In the genomic region with DNA sequence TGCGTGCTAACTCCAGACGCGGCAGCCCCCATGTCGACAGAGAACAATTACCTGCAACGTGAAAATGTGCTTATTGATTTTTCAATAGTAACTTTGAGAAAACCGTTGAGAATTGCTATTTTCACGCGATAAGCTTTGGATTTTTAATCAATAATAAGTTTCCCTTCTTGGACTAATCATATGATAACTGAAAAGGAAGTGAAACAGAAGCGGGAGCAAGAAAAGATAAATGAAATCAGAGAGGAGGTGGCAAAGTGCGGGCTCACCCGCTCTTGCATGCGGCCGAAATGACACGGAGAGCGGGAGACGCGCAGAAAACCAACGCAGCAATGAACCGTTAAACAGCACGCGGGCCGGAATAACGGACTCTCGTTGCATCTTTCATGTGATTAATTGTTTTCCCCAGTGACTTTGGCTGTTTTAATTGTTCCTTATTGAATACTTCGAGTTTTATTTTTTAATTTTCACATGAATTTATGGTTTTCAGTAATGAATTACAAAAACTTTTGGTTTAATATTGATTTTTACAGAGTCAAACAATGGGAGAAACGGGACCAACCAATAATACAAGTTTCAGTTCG, we compare ENCODE assay signal across 1 worm cellular context.
TF ChIP-seq lines count a peak whose summit lies in the region.

A gene (minus strand): TSS at position 51 of the 581 bp plus-strand sequence.
A gene (plus strand): TSS at position 531 of the 581 bp plus-strand sequence.

TF ChIP-seq in whole organism, L1 larva, 84 proteins besides CTCF, POLR2A, EP300 and RAD21 (continued from another document):
- TF ChIP-seq lir-3 (tag; optimal IDR thresholded peaks at IDR 0.05; lab: Kevin White, UChicago; ENCODE audit: poor library complexity), result no peak
- TF ChIP-seq mef-2 (tag; optimal IDR thresholded peaks at IDR 0.05; lab: Kevin White, UChicago), result peak; percentile 3
- 0 out of 2 replicates have a peak, but pooled peaks have one; percentile 31 for TF ChIP-seq nhr-19 (GFP tag; conservative IDR thresholded peaks at IDR 0.05; lab: Robert Waterston, UW)
- no peak for TF ChIP-seq nhr-76 (tag; optimal IDR thresholded peaks at IDR 0.05; lab: Kevin White, UChicago)
- no peak for TF ChIP-seq hpl-2 (GFP tag; optimal IDR thresholded peaks at IDR 0.05; lab: Kevin White, UChicago)
- no peak for TF ChIP-seq ceh-63 (GFP tag; optimal IDR thresholded peaks at IDR 0.05; lab: Kevin White, UChicago)
- TF ChIP-seq grh-1 (GFP tag; IDR thresholded peaks at IDR 0.05; lab: Robert Waterston, UW), result no peak
- peak; percentile 16 for TF ChIP-seq tbx-2 (tag; optimal IDR thresholded peaks at IDR 0.05; lab: Kevin White, UChicago)
- no peak for TF ChIP-seq nhr-11 (tag; optimal IDR thresholded peaks at IDR 0.05; lab: Kevin White, UChicago)
- TF ChIP-seq aha-1 (tag; optimal IDR thresholded peaks at IDR 0.05; lab: Kevin White, UChicago), result no peak
- TF ChIP-seq egl-27 (tag; optimal IDR thresholded peaks at IDR 0.05; lab: Kevin White, UChicago), result no peak
- TF ChIP-seq ceh-8 (GFP tag; optimal IDR thresholded peaks at IDR 0.05; lab: Kevin White, UChicago), result no peak
- no peak for TF ChIP-seq jun-1 (tag; optimal IDR thresholded peaks at IDR 0.05; lab: Kevin White, UChicago)
- no peak for TF ChIP-seq zip-4 (GFP tag; optimal IDR thresholded peaks at IDR 0.05; lab: Kevin White, UChicago)
- TF ChIP-seq lin-13 (GFP tag; optimal IDR thresholded peaks at IDR 0.05; lab: Kevin White, UChicago), result no peak
- TF ChIP-seq xbp-1 (tag; optimal IDR thresholded peaks at IDR 0.05; lab: Kevin White, UChicago), result peak; percentile 41
- TF ChIP-seq nhr-71 (tag; optimal IDR thresholded peaks at IDR 0.05; lab: Kevin White, UChicago), result peak; percentile 55
- TF ChIP-seq mep-1 (tag; optimal IDR thresholded peaks at IDR 0.05; lab: Kevin White, UChicago), result no peak
- no peak for TF ChIP-seq fkh-10 (GFP tag; optimal IDR thresholded peaks at IDR 0.05; lab: Kevin White, UChicago)
- TF ChIP-seq nhr-237 (tag; optimal IDR thresholded peaks at IDR 0.05; lab: Kevin White, UChicago), result no peak
- peak; percentile 34 for TF ChIP-seq skn-1 (tag; optimal IDR thresholded peaks at IDR 0.05; lab: Kevin White, UChicago)
- TF ChIP-seq ztf-11 (tag; optimal IDR thresholded peaks at IDR 0.05; lab: Kevin White, UChicago), result no peak
- TF ChIP-seq lsy-2 (tag; optimal IDR thresholded peaks at IDR 0.05; lab: Kevin White, UChicago), result peak in 1 of 2 experiments; percentile 9
- TF ChIP-seq fos-1 (tag; optimal IDR thresholded peaks at IDR 0.05; lab: Kevin White, UChicago), result peak; percentile 30
- TF ChIP-seq nhr-77 (tag; optimal IDR thresholded peaks at IDR 0.05; lab: Kevin White, UChicago), result no peak
- no peak for TF ChIP-seq ceh-88 (GFP tag; IDR thresholded peaks at IDR 0.05; lab: Robert Waterston, UW)
- no peak for TF ChIP-seq zag-1 (tag; optimal IDR thresholded peaks at IDR 0.05; lab: Kevin White, UChicago)
- TF ChIP-seq rnt-1 (tag; optimal IDR thresholded peaks at IDR 0.05; lab: Kevin White, UChicago), result peak; percentile 29
- no peak for TF ChIP-seq hlh-4 (tag; optimal IDR thresholded peaks at IDR 0.05; lab: Kevin White, UChicago)
- no peak for TF ChIP-seq ceh-90 (tag; optimal IDR thresholded peaks at IDR 0.05; lab: Kevin White, UChicago)
- no peak for TF ChIP-seq alr-1 (tag; optimal IDR thresholded peaks at IDR 0.05; lab: Kevin White, UChicago; ENCODE audit: borderline replicate concordance)
- peak; percentile 66 for TF ChIP-seq unc-130 (tag; optimal IDR thresholded peaks at IDR 0.05; lab: Kevin White, UChicago)
- TF ChIP-seq fkh-8 (tag; optimal IDR thresholded peaks at IDR 0.05; lab: Kevin White, UChicago), result peak; percentile 51
- TF ChIP-seq sptf-1 (tag; optimal IDR thresholded peaks at IDR 0.05; lab: Kevin White, UChicago), result no peak
- TF ChIP-seq nhr-47 (tag; optimal IDR thresholded peaks at IDR 0.05; lab: Kevin White, UChicago), result peak; percentile 38
- TF ChIP-seq lin-39 (tag; optimal IDR thresholded peaks at IDR 0.05; lab: Kevin White, UChicago), result no peak
- no peak for TF ChIP-seq ztf-4 (tag; optimal IDR thresholded peaks at IDR 0.05; lab: Kevin White, UChicago)
- TF ChIP-seq sox-4 (tag; optimal IDR thresholded peaks at IDR 0.05; lab: Kevin White, UChicago), result no peak
- TF ChIP-seq elt-2 (tag; optimal IDR thresholded peaks at IDR 0.05; lab: Kevin White, UChicago), result no peak
- TF ChIP-seq swsn-7 (tag; optimal IDR thresholded peaks at IDR 0.05; lab: Kevin White, UChicago), result peak; percentile 53
- peak; percentile 17 for TF ChIP-seq nhr-20 (tag; optimal IDR thresholded peaks at IDR 0.05; lab: Kevin White, UChicago)
- no peak for TF ChIP-seq efl-1 (optimal IDR thresholded peaks at IDR 0.05; lab: Kevin White, UChicago)
- TF ChIP-seq efl-1 (GFP tag; optimal IDR thresholded peaks at IDR 0.05 in 1 of 2; lab: Kevin White, UChicago), result peak in 1 of 2 experiments; percentile 59
- TF ChIP-seq nhr-85 (tag; lab: Kevin White, UChicago), result no peak
- no peak for TF ChIP-seq pqm-1 (tag; optimal IDR thresholded peaks at IDR 0.05; lab: Kevin White, UChicago)
- no peak for TF ChIP-seq hlh-17 (GFP tag; optimal IDR thresholded peaks at IDR 0.05; lab: Kevin White, UChicago; ENCODE audit: borderline replicate concordance)
- no peak for TF ChIP-seq elt-3 (tag; optimal IDR thresholded peaks at IDR 0.05; lab: Kevin White, UChicago)
- no peak for TF ChIP-seq nhr-90 (tag; optimal IDR thresholded peaks at IDR 0.05; lab: Kevin White, UChicago; ENCODE audit: poor library complexity)
- peak; percentile 37 for TF ChIP-seq dsc-1 (tag; optimal IDR thresholded peaks at IDR 0.05; lab: Kevin White, UChicago)
- peak; percentile 49 for TF ChIP-seq snu-23 (GFP tag; optimal IDR thresholded peaks at IDR 0.05; lab: Kevin White, UChicago)
- no peak for TF ChIP-seq mab-9 (GFP tag; IDR thresholded peaks at IDR 0.05; lab: Robert Waterston, UW)
- no peak for TF ChIP-seq sup-37 (GFP tag; optimal IDR thresholded peaks at IDR 0.05; lab: Kevin White, UChicago)
- peak in 1 of 2 experiments; percentile 38 for TF ChIP-seq mdl-1 (tag; optimal IDR thresholded peaks at IDR 0.05; lab: Kevin White, UChicago)
- TF ChIP-seq Y116A8C.19 (tag; optimal IDR thresholded peaks at IDR 0.05; lab: Kevin White, UChicago; ENCODE audit: borderline replicate concordance), result no peak
- no peak for TF ChIP-seq pax-3 (tag; optimal IDR thresholded peaks at IDR 0.05; lab: Kevin White, UChicago)
- no peak for TF ChIP-seq unc-62 (GFP tag; optimal IDR thresholded peaks at IDR 0.05; lab: Kevin White, UChicago)
- TF ChIP-seq irx-1 (tag; optimal IDR thresholded peaks at IDR 0.05; lab: Kevin White, UChicago), result no peak
- no peak for TF ChIP-seq nhr-84 (tag; optimal IDR thresholded peaks at IDR 0.05; lab: Kevin White, UChicago)
- no peak for TF ChIP-seq efl-3 (GFP tag; optimal IDR thresholded peaks at IDR 0.05; lab: Kevin White, UChicago)
